Fruit fly (Drosophila melanogaster) whole organism, embryonic: ENCODE results near the gene CG5107.

Experiments used
- Aef1 ChIP-seq: fragments of 200-800 bp; sonication (Bioruptor generic); IDR thresholded peaks from 3 replicates; pipeline ENCODE4 v1.3.6; 2022; ENCODE audit warnings: missing biosample characterization, missing genetic modification characterization
- Awh ChIP-seq: fragments of 200-800 bp; sonication (Bioruptor generic); IDR thresholded peaks from 2 replicates; pipeline ENCODE4, ENCODE4 v1.3.6; 2022; ENCODE audit warnings: missing biosample characterization, missing genetic modification characterization
- CG10274 ChIP-seq: fragments of 200-800 bp; sonication (Bioruptor generic); optimal IDR thresholded peaks from 3 replicates; lab custom pipeline; 2017; ENCODE audit warnings: missing biosample characterization, mild to moderate bottlenecking, missing genetic modification characterization
- CG11093 ChIP-seq: fragments of 200-800 bp; sonication (Bioruptor generic); IDR thresholded peaks from 3 replicates; pipeline ENCODE4 v1.3.6; 2022; ENCODE audit warnings: missing biosample characterization, missing genetic modification characterization
- CG11696 ChIP-seq: fragments of 200-800 bp; sonication (Bioruptor generic); IDR thresholded peaks from 2 replicates; pipeline ENCODE4 v1.3.6; 2022; ENCODE audit warnings: missing biosample characterization, missing genetic modification characterization
- CG12236 ChIP-seq: fragments of 200-800 bp; sonication (Bioruptor generic); optimal IDR thresholded peaks from 2 replicates; lab custom pipeline; 2016; ENCODE audit warnings: missing biosample characterization, missing genetic modification characterization
- CG12659 ChIP-seq: fragments of 200-800 bp; sonication (Bioruptor generic); optimal IDR thresholded peaks from 3 replicates; lab custom pipeline; 2017; ENCODE audit warnings: mild to moderate bottlenecking, missing biosample characterization, missing genetic modification reagents, missing genetic modification characterization
- CG13287 ChIP-seq: fragments of 200-800 bp; sonication (Bioruptor generic); IDR thresholded peaks from 2 replicates; pipeline ENCODE4 v1.3.6; 2022; ENCODE audit warnings: missing biosample characterization, missing genetic modification characterization; ENCODE audit not compliant: partially characterized antibody
- CG15073 ChIP-seq: fragments of 200-800 bp; sonication (Bioruptor generic); optimal IDR thresholded peaks from 2 replicates; lab custom pipeline; 2016; ENCODE audit warnings: missing biosample characterization, missing genetic modification characterization
- CG17361 ChIP-seq: fragments of 200-800 bp; sonication (Bioruptor generic); IDR thresholded peaks from 3 replicates; pipeline ENCODE4 v1.3.6; 2022; ENCODE audit warnings: missing biosample characterization, missing genetic modification characterization
- CG17385 ChIP-seq: fragments of 200-800 bp; sonication (Bioruptor generic); optimal IDR thresholded peaks from 3 replicates; lab custom pipeline; 2018; ENCODE audit warnings: missing biosample characterization, mild to moderate bottlenecking, missing genetic modification characterization
- CG2116 ChIP-seq: fragments of 200-800 bp; sonication (Bioruptor generic); optimal IDR thresholded peaks from 3 replicates; lab custom pipeline; 2018; ENCODE audit warnings: missing biosample characterization, mild to moderate bottlenecking, missing genetic modification characterization
- CG2199 ChIP-seq: fragments of 200-800 bp; sonication (Bioruptor generic); IDR thresholded peaks from 3 replicates; pipeline ENCODE4 v1.3.6; 2022; ENCODE audit warnings: missing biosample characterization, missing genetic modification characterization
- CG3847 ChIP-seq: fragments of 200-800 bp; sonication (Bioruptor generic); IDR thresholded peaks from 2 replicates; pipeline ENCODE4 v1.3.6; 2022; ENCODE audit warnings: missing biosample characterization, missing genetic modification characterization
- CG6765 ChIP-seq: fragments of 200-800 bp; sonication (Bioruptor generic); optimal IDR thresholded peaks from 3 replicates; lab custom pipeline; 2017; ENCODE audit warnings: missing biosample characterization, mild to moderate bottlenecking, missing genetic modification characterization
- CG7745 ChIP-seq: fragments of 200-800 bp; sonication (Bioruptor generic); optimal IDR thresholded peaks from 2 replicates; lab custom pipeline; 2018; ENCODE audit warnings: missing biosample characterization, mild to moderate bottlenecking, missing genetic modification characterization, moderate library complexity
- CG7963 ChIP-seq: fragments of 200-800 bp; sonication (Bioruptor generic); IDR thresholded peaks from 3 replicates; pipeline ENCODE4 v1.3.6; 2022; ENCODE audit warnings: missing biosample characterization, missing genetic modification characterization; ENCODE audit not compliant: partially characterized antibody
- CG9727 ChIP-seq: fragments of 200-800 bp; sonication (Bioruptor generic); optimal IDR thresholded peaks from 3 replicates; lab custom pipeline; 2017; ENCODE audit warnings: missing biosample characterization, mild to moderate bottlenecking, missing genetic modification characterization
- CG9876 ChIP-seq: fragments of 200-800 bp; sonication (Bioruptor generic); optimal IDR thresholded peaks from 2 replicates; lab custom pipeline; 2016; ENCODE audit warnings: missing biosample characterization, missing genetic modification characterization
- CG9932 ChIP-seq: fragments of 200-800 bp; sonication (Bioruptor generic); IDR thresholded peaks from 2 replicates; pipeline ENCODE4 v1.3.6; 2022; ENCODE audit warnings: missing biosample characterization, missing genetic modification characterization
- Chrac-16 ChIP-seq: fragments of 200-800 bp; sonication (Bioruptor generic); optimal IDR thresholded peaks from 3 replicates; lab custom pipeline; 2016; ENCODE audit warnings: missing biosample characterization, missing genetic modification characterization
- Dad ChIP-seq: fragments of 200-800 bp; sonication (Bioruptor generic); optimal IDR thresholded peaks from 3 replicates; lab custom pipeline; 2016; ENCODE audit warnings: missing biosample characterization, missing genetic modification characterization
- Dbx ChIP-seq: fragments of 200-800 bp; sonication (Bioruptor generic); IDR thresholded peaks from 3 replicates; pipeline ENCODE4 v1.3.6; 2022; ENCODE audit warnings: missing biosample characterization, missing genetic modification characterization
- Dip2 ChIP-seq: fragments of 200-800 bp; sonication (Bioruptor generic); IDR thresholded peaks from 2 replicates; pipeline ENCODE4 v1.3.6; 2022; ENCODE audit warnings: missing biosample characterization, missing genetic modification characterization
- MTF-1 ChIP-seq: fragments of 200-800 bp; sonication (Bioruptor generic); optimal IDR thresholded peaks from 2 replicates; lab custom pipeline; 2018; ENCODE audit warnings: missing biosample characterization, mild to moderate bottlenecking, missing genetic modification characterization, borderline replicate concordance
- Max ChIP-seq: fragments of 200-800 bp; sonication (Bioruptor generic); optimal IDR thresholded peaks from 2 replicates; lab custom pipeline; 2016; ENCODE audit warnings: missing biosample characterization, mild to moderate bottlenecking, missing genetic modification characterization
- Neu2 ChIP-seq: fragments of 200-800 bp; sonication (Bioruptor generic); optimal IDR thresholded peaks from 3 replicates; lab custom pipeline; 2016; ENCODE audit warnings: missing biosample characterization, missing genetic modification characterization, borderline replicate concordance
- PHDP ChIP-seq: fragments of 200-800 bp; sonication (Bioruptor generic); optimal IDR thresholded peaks from 3 replicates; lab custom pipeline; 2018; ENCODE audit warnings: missing biosample characterization, mild to moderate bottlenecking, missing genetic modification characterization, moderate library complexity
- Tbp ChIP-seq: fragments of >200 bp; optimal IDR thresholded peaks from 2 replicates; lab custom pipeline; 2018; ENCODE audit warnings: missing biosample characterization, missing genetic modification characterization
- Trl ChIP-seq, 3 experiments: fragments of >200 bp in 2 of 3; fragments of 200-800 bp in 1 of 3; sonication (Bioruptor generic) in 1 of 3; optimal IDR thresholded peaks; 2 replicates in 1 of 3; 3 replicates in 2 of 3; lab custom pipeline; 2016 to 2017; ENCODE audit warnings: missing biosample characterization in 1 of 3, missing genetic modification characterization in 1 of 3
- br ChIP-seq: fragments of >200 bp; optimal IDR thresholded peaks from 2 replicates; lab custom pipeline; 2017
- cato ChIP-seq: fragments of 200-800 bp; sonication (Bioruptor generic); optimal IDR thresholded peaks from 2 replicates; lab custom pipeline; 2016; ENCODE audit warnings: missing biosample characterization, missing genetic modification characterization, borderline replicate concordance
- chn ChIP-seq: fragments of 200-800 bp; sonication (Bioruptor generic); optimal IDR thresholded peaks from 2 replicates; lab custom pipeline; 2016; ENCODE audit warnings: missing biosample characterization, missing genetic modification characterization
- ci ChIP-seq: fragments of 200-800 bp; sonication (Bioruptor generic); IDR thresholded peaks from 3 replicates; pipeline ENCODE4 v1.3.6; 2022; ENCODE audit warnings: missing biosample characterization, missing genetic modification characterization
- crp ChIP-seq, 2 experiments: fragments of 200-800 bp; sonication (Bioruptor generic); optimal IDR thresholded peaks; 2 replicates in 1 of 2; 3 replicates in 1 of 2; lab custom pipeline; 2017; ENCODE audit warnings: missing biosample characterization in 2 of 2, missing genetic modification characterization in 2 of 2, mild to moderate bottlenecking in 1 of 2, moderate library complexity in 1 of 2
- dimm ChIP-seq: fragments of 200-800 bp; sonication (Bioruptor generic); IDR thresholded peaks from 2 replicates; pipeline ENCODE4 v1.3.6; 2022; ENCODE audit warnings: missing biosample characterization, missing genetic modification characterization
- dpn ChIP-seq, 2 experiments: fragments of 200-800 bp; sonication (Bioruptor generic); optimal IDR thresholded peaks; 3 replicates each; lab custom pipeline; 2016; ENCODE audit warnings: missing biosample characterization in 2 of 2, missing genetic modification characterization in 2 of 2
- en ChIP-seq: fragments of 200-800 bp; sonication (Bioruptor generic); optimal IDR thresholded peaks from 2 replicates; lab custom pipeline; 2016; ENCODE audit warnings: missing biosample characterization, missing genetic modification characterization
- gro ChIP-seq: fragments of 200-800 bp; sonication (Bioruptor generic); optimal IDR thresholded peaks from 2 replicates; lab custom pipeline; 2016; ENCODE audit warnings: missing biosample characterization, missing genetic modification characterization
- jigr1 ChIP-seq: fragments of 200-800 bp; sonication (Bioruptor generic); IDR thresholded peaks from 3 replicates; pipeline ENCODE4 v1.3.6; 2022; ENCODE audit warnings: missing biosample characterization, missing genetic modification characterization
- ken ChIP-seq: fragments of 200-800 bp; sonication (Bioruptor generic); IDR thresholded peaks from 3 replicates; pipeline ENCODE4 v1.3.6; 2022; ENCODE audit warnings: missing biosample characterization, missing genetic modification characterization
- luna ChIP-seq: fragments of 200-800 bp; sonication (Bioruptor generic); optimal IDR thresholded peaks from 2 replicates; lab custom pipeline; 2016; ENCODE audit warnings: missing biosample characterization, missing genetic modification characterization
- nmo ChIP-seq: fragments of 200-800 bp; sonication (Bioruptor generic); optimal IDR thresholded peaks from 2 replicates; lab custom pipeline; 2018; ENCODE audit warnings: missing biosample characterization, mild to moderate bottlenecking, missing genetic modification characterization, moderate library complexity
- nom ChIP-seq: fragments of 200-800 bp; sonication (Bioruptor generic); optimal IDR thresholded peaks from 2 replicates; lab custom pipeline; 2017; ENCODE audit warnings: missing biosample characterization, missing genetic modification characterization, mild to moderate bottlenecking, moderate library complexity, missing genetic modification reagents
- ranshi ChIP-seq: fragments of 200-800 bp; sonication (Bioruptor generic); IDR thresholded peaks from 2 replicates; pipeline ENCODE4 v1.3.6; 2022; ENCODE audit warnings: missing biosample characterization, missing genetic modification characterization
- sens-2 ChIP-seq: fragments of 200-800 bp; sonication (Bioruptor generic); IDR thresholded peaks from 2 replicates; pipeline ENCODE4 v1.3.6; 2022; ENCODE audit warnings: missing biosample characterization, missing genetic modification characterization
- sna ChIP-seq: fragments of 200-800 bp; sonication (Bioruptor generic); IDR thresholded peaks from 2 replicates; pipeline ENCODE4 v1.3.6; 2022; ENCODE audit warnings: missing biosample characterization, missing genetic modification characterization; ENCODE audit not compliant: partially characterized antibody
- sob ChIP-seq: fragments of 200-800 bp; sonication (Bioruptor generic); IDR thresholded peaks from 2 replicates; pipeline ENCODE4 v1.3.6; 2022; ENCODE audit warnings: missing biosample characterization, missing genetic modification characterization
- sr ChIP-seq: fragments of 200-800 bp; sonication (Bioruptor generic); IDR thresholded peaks from 3 replicates; pipeline ENCODE4 v1.3.6; 2022; ENCODE audit warnings: missing biosample characterization, missing genetic modification characterization
- tgo ChIP-seq: fragments of 200-800 bp; sonication (Bioruptor generic); IDR thresholded peaks from 3 replicates; pipeline ENCODE4 v1.3.6; 2022; ENCODE audit warnings: missing biosample characterization, missing genetic modification characterization
- trh ChIP-seq: fragments of 200-800 bp; sonication (Bioruptor generic); optimal IDR thresholded peaks from 2 replicates; lab custom pipeline; 2016; ENCODE audit warnings: missing biosample characterization, missing genetic modification characterization

Gene CG5107

DNA sequence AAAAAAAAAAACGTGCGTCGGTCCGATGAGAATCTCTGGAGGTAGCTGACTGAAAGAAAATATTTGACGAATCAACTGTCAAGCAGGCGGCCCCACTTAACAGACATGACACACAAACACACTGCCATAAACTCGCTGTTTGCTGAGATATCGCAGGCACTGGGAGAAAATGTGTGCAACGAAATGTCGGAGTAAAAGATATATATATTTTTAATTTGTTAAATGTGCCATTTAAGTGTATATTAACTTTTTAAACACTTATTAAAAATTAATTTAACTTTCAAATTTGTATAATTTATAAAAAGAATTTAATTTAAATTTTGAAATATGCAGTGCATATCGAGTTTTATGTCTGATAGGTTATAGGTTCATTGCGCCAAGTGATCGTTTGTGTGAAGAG, 15.9 kb upstream of the CG5107 start (continued):
- TF ChIP-seq CG13287 (no peak), dpn (GFP tag; optimal IDR thresholded peaks at IDR 0.05; lab: Kevin White, UChicago) (peak in 1 of 2 experiments; percentile 37), Dbx (GFP tag; lab: Robert Waterston, UW) (no peak), gro (GFP tag; lab: Kevin White, UChicago) (no peak), CG15073 (GFP tag; lab: Kevin White, UChicago) (no peak), sna (GFP tag; lab: Robert Waterston, UW) (no peak), CG7963 (GFP tag; lab: Robert Waterston, UW) (no peak), ken (GFP tag; lab: Robert Waterston, UW) (0 out of 3 replicates have a peak, but pooled peaks have one; percentile 31), CG9727 (GFP tag; lab: Kevin White, UChicago) (peak; percentile 79), Trl (optimal IDR thresholded peaks at IDR 0.05; lab: Kevin White, UChicago) (no peak), Trl (GFP tag; optimal IDR thresholded peaks at IDR 0.05; lab: Kevin White, UChicago) (no peak), cato (GFP tag; lab: Kevin White, UChicago) (no peak), CG11093 (no peak), Max (GFP tag; lab: Kevin White, UChicago) (peak; percentile 29), nom (GFP tag; lab: Kevin White, UChicago) (peak; percentile 32), CG7745 (no peak), tgo (peak; percentile 65), CG11696 (GFP tag; lab: Robert Waterston, UW) (0 out of 2 replicates have a peak, but pooled peaks have one; percentile 15), Tbp (GFP tag; lab: Kevin White, UChicago) (no peak), jigr1 (no peak), trh (GFP tag; lab: Kevin White, UChicago) (no peak), chn (GFP tag; lab: Kevin White, UChicago) (no peak), nmo (GFP tag; lab: Kevin White, UChicago) (peak; percentile 76), PHDP (tag; lab: Kevin White, UChicago) (peak; percentile 61), dimm (GFP tag; lab: Robert Waterston, UW) (no peak), CG9876 (GFP tag; lab: Kevin White, UChicago) (no peak), Dad (GFP tag; lab: Kevin White, UChicago) (no peak), sens-2 (GFP tag; lab: Robert Waterston, UW) (no peak), ranshi (GFP tag; lab: Robert Waterston, UW) (peak; percentile 63), Neu2 (GFP tag; lab: Kevin White, UChicago) (no peak), CG17385 (peak; percentile 51), CG2199 (GFP tag; lab: Robert Waterston, UW) (0 out of 3 replicates have a peak, but pooled peaks have one; percentile 26), sr (GFP tag; lab: Robert Waterston, UW) (no peak), Dip2 (GFP tag; lab: Robert Waterston, UW) (no peak), CG17361 (peak; percentile 74), CG9932 (no peak), luna (GFP tag; lab: Kevin White, UChicago) (no peak), Chrac-16 (peak; percentile 34), CG6765 (GFP tag; lab: Kevin White, UChicago) (no peak), Aef1 (GFP tag; lab: Robert Waterston, UW) (peak; percentile 52; the same call in 2 of the 3 replicates), crp (GFP tag; optimal IDR thresholded peaks at IDR 0.05; lab: Kevin White, UChicago) (no peak), br (lab: Kevin White, UChicago) (no peak), CG10274 (no peak), sob (GFP tag; lab: Robert Waterston, UW) (peak; percentile 71), CG12659 (GFP tag; lab: Kevin White, UChicago) (no peak), MTF-1 (GFP tag; lab: Kevin White, UChicago) (peak; percentile 48), CG2116 (GFP tag; lab: Kevin White, UChicago) (no peak), CG12236 (GFP tag; lab: Kevin White, UChicago) (no peak), en (GFP tag; lab: Kevin White, UChicago) (no peak), CG3847 (GFP tag; lab: Robert Waterston, UW) (no peak), Awh (peak; percentile 40; the same call in 1 of the 2 replicates), ci (peak; percentile 70; the same call in 1 of the 3 replicates)
